Fruit fly (Drosophila melanogaster): ENCODE data around the gene sordd1.

The sordd1 gene

dm6 chrX:15844139-15844538, 48.3 kb upstream of the sordd1 start, which contains the start of the genes ArgRS and CG8578 (continued):
- TF ChIP-seq CG1602 (GFP tag; optimal IDR thresholded peaks at IDR 0.05) (no peak), CG14050 (GFP tag; IDR thresholded peaks at IDR 0.05) (no peak), trem (tag; optimal IDR thresholded peaks at IDR 0.05) (peak; percentile 40), croc (GFP tag; conservative IDR thresholded peaks at IDR 0.05) (peak; percentile 40; the same call in 1 of the 3 replicates), mirr (GFP tag; optimal IDR thresholded peaks at IDR 0.05) (no peak), CG7357 (GFP tag; IDR thresholded peaks at IDR 0.05) (peak; percentile 98), HLH3B (GFP tag; IDR thresholded peaks at IDR 0.05) (no peak), CG6175 (GFP tag; IDR thresholded peaks at IDR 0.05) (no peak), sqz (GFP tag; optimal IDR thresholded peaks at IDR 0.05) (no peak), CG15073 (GFP tag; optimal IDR thresholded peaks at IDR 0.05) (no peak), gcm2 (GFP tag; optimal IDR thresholded peaks at IDR 0.05) (no peak), br (optimal IDR thresholded peaks at IDR 0.05) (no peak), row (GFP tag; IDR thresholded peaks at IDR 0.05) (peak; percentile 89), sd (tag; optimal IDR thresholded peaks at IDR 0.05) (no peak), CG15514 (GFP tag; optimal IDR thresholded peaks at IDR 0.05) (no peak), btn (GFP tag; optimal IDR thresholded peaks at IDR 0.05) (no peak), lola (GFP tag; optimal IDR thresholded peaks at IDR 0.05) (peak in 1 of 3 experiments; percentile 26), Ada2b (GFP tag; IDR thresholded peaks at IDR 0.05) (no peak), CHES-1-like (GFP tag; optimal IDR thresholded peaks at IDR 0.05) (peak; percentile 52), chn (GFP tag; optimal IDR thresholded peaks at IDR 0.05) (peak; percentile 56), Ets65A (GFP tag) (peak; percentile 98), CG13894 (tag; optimal IDR thresholded peaks at IDR 0.05) (no peak), CG17186 (GFP tag; optimal IDR thresholded peaks at IDR 0.05) (peak; percentile 66), schlank (tag; optimal IDR thresholded peaks at IDR 0.05) (peak; percentile 26), CG6813 (GFP tag; optimal IDR thresholded peaks at IDR 0.05) (no peak), Sry-δ (GFP tag; optimal IDR thresholded peaks at IDR 0.05) (peak; percentile 94), CG11247 (GFP tag; IDR thresholded peaks at IDR 0.05) (no peak), Poxn (GFP tag; IDR thresholded peaks at IDR 0.05) (no peak), Max (GFP tag; optimal IDR thresholded peaks at IDR 0.05) (peak; percentile 39), bsh (GFP tag; optimal IDR thresholded peaks at IDR 0.05) (peak in 1 of 2 experiments; percentile 6), Nf-YA (GFP tag; IDR thresholded peaks at IDR 0.05) (no peak), Atf3 (GFP tag; optimal IDR thresholded peaks at IDR 0.05) (peak; percentile 66), NC2α (GFP tag; optimal IDR thresholded peaks at IDR 0.05) (no peak), CG3407 (GFP tag; optimal IDR thresholded peaks at IDR 0.05) (no peak), E2f2 (GFP tag; IDR thresholded peaks at IDR 0.05) (peak; percentile 38; the same call in 1 of the 2 replicates), CG16863 (GFP tag; optimal IDR thresholded peaks at IDR 0.05) (peak; percentile 35), CG11696 (GFP tag; IDR thresholded peaks at IDR 0.05) (no peak), wek (GFP tag; optimal IDR thresholded peaks at IDR 0.05) (no peak), CG14860 (GFP tag; IDR thresholded peaks at IDR 0.05; ENCODE audit: partially characterized antibody) (peak; percentile 90), CG7786 (GFP tag; optimal IDR thresholded peaks at IDR 0.05) (peak; percentile 43), Hmr (GFP tag; optimal IDR thresholded peaks at IDR 0.05) (no peak), HLHmδ (GFP tag; optimal IDR thresholded peaks at IDR 0.05) (no peak), zen (tag; optimal IDR thresholded peaks at IDR 0.05) (peak; percentile 34), BEAF-32 (GFP tag; optimal IDR thresholded peaks at IDR 0.05) (peak; percentile 93), Asciz (GFP tag; optimal IDR thresholded peaks at IDR 0.05) (no peak), zfh2 (GFP tag; optimal IDR thresholded peaks at IDR 0.05) (peak; percentile 70), fd102C (GFP tag; optimal IDR thresholded peaks at IDR 0.05) (no peak), CG1529 (GFP tag; optimal IDR thresholded peaks at IDR 0.05) (no peak), Fer1 (GFP tag; optimal IDR thresholded peaks at IDR 0.05) (no peak), dan (GFP tag; IDR thresholded peaks at IDR 0.05) (no peak), CG43689 (GFP tag; IDR thresholded peaks at IDR 0.05) (no peak), CG9797 (GFP tag; optimal IDR thresholded peaks at IDR 0.05) (peak; percentile 16)
